2 fruit fly cellular contexts compared by ENCODE assay signal in the genomic region with DNA sequence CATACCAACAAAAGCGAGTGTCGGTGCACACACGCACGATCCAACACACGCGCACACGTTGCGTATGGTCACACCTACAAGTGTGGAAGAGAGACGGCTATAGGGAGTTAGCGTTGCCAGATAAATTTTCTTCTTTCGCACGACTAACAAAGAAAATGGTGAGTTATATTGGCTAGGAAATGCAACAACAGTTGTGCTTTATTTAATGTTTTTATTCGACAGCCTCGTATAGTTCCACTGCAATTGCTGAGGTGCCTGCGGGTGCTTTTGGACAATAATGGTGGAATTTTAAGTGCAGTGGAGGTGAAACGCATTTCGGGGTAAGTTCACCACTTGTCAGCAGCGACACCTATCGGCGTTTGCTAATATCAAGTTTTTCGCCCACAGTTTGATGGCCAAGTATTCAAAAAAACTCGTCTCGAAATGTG.
A peak's percentile ranks its signal among the peaks of the same experiment; 100 is the strongest.
TF ChIP-seq lines count a peak whose summit lies in the region.

No protein-coding gene starts in this region.

TF ChIP-seq in whole organism, embryonic, 481 proteins besides CTCF, POLR2A, EP300 and RAD21 (continued from another document and continues in another):
- TF ChIP-seq toy (GFP tag; IDR thresholded peaks at IDR 0.05; lab: Robert Waterston, UW) (no peak), Mad (GFP tag; optimal IDR thresholded peaks at IDR 0.05; lab: Kevin White, UChicago) (no peak), CG9215 (GFP tag; IDR thresholded peaks at IDR 0.05; lab: Robert Waterston, UW) (no peak), CG2120 (GFP tag; optimal IDR thresholded peaks at IDR 0.05; lab: Kevin White, UChicago) (peak; percentile 10), Sry-β (GFP tag; optimal IDR thresholded peaks at IDR 0.05; lab: Kevin White, UChicago) (peak; percentile 10), CG16779 (GFP tag; IDR thresholded peaks at IDR 0.05; lab: Robert Waterston, UW) (no peak), Nf-YA (GFP tag; IDR thresholded peaks at IDR 0.05; lab: Robert Waterston, UW) (no peak), Hr51 (GFP tag; optimal IDR thresholded peaks at IDR 0.05; lab: Kevin White, UChicago) (no peak), Ravus (GFP tag; IDR thresholded peaks at IDR 0.05; lab: Robert Waterston, UW) (no peak), gce (GFP tag; IDR thresholded peaks at IDR 0.05; lab: Robert Waterston, UW) (no peak), repo (GFP tag; optimal IDR thresholded peaks at IDR 0.05; lab: Kevin White, UChicago) (no peak), NC2α (GFP tag; optimal IDR thresholded peaks at IDR 0.05; lab: Kevin White, UChicago) (no peak), run (tag; optimal IDR thresholded peaks at IDR 0.05; lab: Kevin White, UChicago) (no peak), dan (GFP tag; IDR thresholded peaks at IDR 0.05; lab: Robert Waterston, UW) (no peak), wdn (GFP tag; IDR thresholded peaks at IDR 0.05; lab: Robert Waterston, UW) (no peak), Dad (GFP tag; optimal IDR thresholded peaks at IDR 0.05; lab: Kevin White, UChicago) (no peak), B-H2 (GFP tag; optimal IDR thresholded peaks at IDR 0.05; lab: Kevin White, UChicago) (peak; percentile 30), Abd-B (GFP tag; optimal IDR thresholded peaks at IDR 0.05; lab: Kevin White, UChicago) (no peak), aop (GFP tag; IDR thresholded peaks at IDR 0.05; lab: Robert Waterston, UW) (no peak), row (GFP tag; IDR thresholded peaks at IDR 0.05; lab: Robert Waterston, UW) (peak; percentile 8; the same call in 1 of the 3 replicates), CG6813 (GFP tag; optimal IDR thresholded peaks at IDR 0.05; lab: Kevin White, UChicago) (no peak), CG7786 (GFP tag; optimal IDR thresholded peaks at IDR 0.05; lab: Kevin White, UChicago) (peak; percentile 25), tll (GFP tag; optimal IDR thresholded peaks at IDR 0.05; lab: Kevin White, UChicago) (no peak), CG32767 (GFP tag; IDR thresholded peaks at IDR 0.05; lab: Robert Waterston, UW) (peak; percentile 62; the same call in 1 of the 2 replicates), tio (GFP tag; optimal IDR thresholded peaks at IDR 0.05; lab: Kevin White, UChicago) (no peak), CG5180 (GFP tag; optimal IDR thresholded peaks at IDR 0.05; lab: Kevin White, UChicago) (no peak), Usf (GFP tag; optimal IDR thresholded peaks at IDR 0.05; lab: Kevin White, UChicago) (no peak), CG14441 (GFP tag; IDR thresholded peaks at IDR 0.05; lab: Robert Waterston, UW) (no peak), CG10267 (tag; optimal IDR thresholded peaks at IDR 0.05; lab: Kevin White, UChicago) (peak; percentile 12), Hr3 (GFP tag; optimal IDR thresholded peaks at IDR 0.05; lab: Kevin White, UChicago) (no peak), YL-1 (GFP tag; optimal IDR thresholded peaks at IDR 0.05; lab: Kevin White, UChicago) (peak; percentile 89), crp (GFP tag; optimal IDR thresholded peaks at IDR 0.05; lab: Kevin White, UChicago) (no peak), CG32772 (GFP tag; IDR thresholded peaks at IDR 0.05; lab: Robert Waterston, UW) (no peak), CG14050 (GFP tag; IDR thresholded peaks at IDR 0.05; lab: Robert Waterston, UW) (no peak), btn (GFP tag; optimal IDR thresholded peaks at IDR 0.05; lab: Kevin White, UChicago) (no peak), CG12769 (tag; optimal IDR thresholded peaks at IDR 0.05; lab: Kevin White, UChicago) (peak; percentile 53), tup (GFP tag; optimal IDR thresholded peaks at IDR 0.05; lab: Kevin White, UChicago) (no peak), Myb (GFP tag; optimal IDR thresholded peaks at IDR 0.05; lab: Kevin White, UChicago) (peak; percentile 38), CG10209 (GFP tag; optimal IDR thresholded peaks at IDR 0.05; lab: Kevin White, UChicago) (no peak), ERR (GFP tag; optimal IDR thresholded peaks at IDR 0.05; lab: Kevin White, UChicago) (peak; percentile 30), her (GFP tag; optimal IDR thresholded peaks at IDR 0.05; lab: Kevin White, UChicago) (peak; percentile 13), emc (GFP tag; optimal IDR thresholded peaks at IDR 0.05; lab: Kevin White, UChicago) (no peak), CG6175 (GFP tag; IDR thresholded peaks at IDR 0.05; lab: Robert Waterston, UW) (no peak), fd3F (GFP tag; optimal IDR thresholded peaks at IDR 0.05; lab: Kevin White, UChicago) (no peak), Ets97D (GFP tag; optimal IDR thresholded peaks at IDR 0.05; lab: Kevin White, UChicago) (peak; percentile 12), Deaf1 (tag; optimal IDR thresholded peaks at IDR 0.05; lab: Kevin White, UChicago) (peak; percentile 1), Doc3 (GFP tag; IDR thresholded peaks at IDR 0.05; lab: Robert Waterston, UW; ENCODE audit: partially characterized antibody) (no peak), CG16863 (GFP tag; optimal IDR thresholded peaks at IDR 0.05; lab: Kevin White, UChicago) (no peak), luna (GFP tag; optimal IDR thresholded peaks at IDR 0.05; lab: Kevin White, UChicago) (no peak), pum (GFP tag; optimal IDR thresholded peaks at IDR 0.05; lab: Kevin White, UChicago) (no peak), sob (GFP tag; IDR thresholded peaks at IDR 0.05; lab: Robert Waterston, UW) (peak; percentile 50), peb (GFP tag; IDR thresholded peaks at IDR 0.05; lab: Robert Waterston, UW) (no peak), bcd (GFP tag; optimal IDR thresholded peaks at IDR 0.05; lab: Kevin White, UChicago) (no peak), slbo (GFP tag; IDR thresholded peaks at IDR 0.05; lab: Robert Waterston, UW) (no peak), CG9817 (tag; optimal IDR thresholded peaks at IDR 0.05; lab: Kevin White, UChicago) (no peak), CG17385 (GFP tag; optimal IDR thresholded peaks at IDR 0.05; lab: Kevin White, UChicago) (no peak), otp (GFP tag; IDR thresholded peaks at IDR 0.05; lab: Robert Waterston, UW) (no peak), nau (GFP tag; optimal IDR thresholded peaks at IDR 0.05; lab: Kevin White, UChicago) (no peak), CG18476 (GFP tag; optimal IDR thresholded peaks at IDR 0.05; lab: Kevin White, UChicago) (no peak), CG11504 (tag; optimal IDR thresholded peaks at IDR 0.05; lab: Kevin White, UChicago) (no peak), Hr39 (optimal IDR thresholded peaks at IDR 0.05; lab: Kevin White, UChicago) (no peak), Fer1 (GFP tag; optimal IDR thresholded peaks at IDR 0.05; lab: Kevin White, UChicago) (peak; percentile 43), knrl (GFP tag; IDR thresholded peaks at IDR 0.05; lab: Robert Waterston, UW; ENCODE audit: partially characterized antibody) (no peak), org-1 (GFP tag; optimal IDR thresholded peaks at IDR 0.05; lab: Kevin White, UChicago) (no peak), sc (optimal IDR thresholded peaks at IDR 0.05; lab: Kevin White, UChicago) (no peak), sc (GFP tag; optimal IDR thresholded peaks at IDR 0.05; lab: Kevin White, UChicago) (no peak), CG9876 (GFP tag; optimal IDR thresholded peaks at IDR 0.05; lab: Kevin White, UChicago) (no peak)

TF ChIP-seq in whole organism, prepupa, 60 proteins besides CTCF, POLR2A, EP300 and RAD21 (continued from another document):
- TF ChIP-seq vri (GFP tag; optimal IDR thresholded peaks at IDR 0.05; lab: Kevin White, UChicago) = peak; percentile 98
- TF ChIP-seq cyc (GFP tag; optimal IDR thresholded peaks at IDR 0.05; lab: Kevin White, UChicago) = no peak
- peak; percentile 7 for TF ChIP-seq CG6808 (GFP tag; optimal IDR thresholded peaks at IDR 0.05; lab: Kevin White, UChicago)
- no peak for TF ChIP-seq CG11902 (GFP tag; optimal IDR thresholded peaks at IDR 0.05; lab: Kevin White, UChicago)
